Fruit fly (Drosophila melanogaster): ENCODE data around the gene CG17294.

CG17294 gene

dm6 chr2L:8362273-8362954, 14.4 kb upstream of the CG17294 start, which contains the start of gene CG7627 (continued):
- TF ChIP-seq zf30C (GFP tag; optimal IDR thresholded peaks at IDR 0.05) (no peak), prd (optimal IDR thresholded peaks at IDR 0.05) (no peak), prd (GFP tag; IDR thresholded peaks at IDR 0.05) (peak; percentile 81), lov (optimal IDR thresholded peaks at IDR 0.05) (no peak), lov (GFP tag; IDR thresholded peaks at IDR 0.05) (peak; percentile 68; the same call in 2 of the 3 replicates), lola (GFP tag; optimal IDR thresholded peaks at IDR 0.05) (peak in 1 of 3 experiments; percentile 43), YL-1 (GFP tag; optimal IDR thresholded peaks at IDR 0.05) (no peak), Ravus (GFP tag; IDR thresholded peaks at IDR 0.05) (peak; percentile 54), run (tag; optimal IDR thresholded peaks at IDR 0.05) (peak; percentile 35), Dip2 (GFP tag; IDR thresholded peaks at IDR 0.05) (no peak; the same call in 1 of the 2 replicates), bsh (GFP tag; optimal IDR thresholded peaks at IDR 0.05) (peak in 1 of 2 experiments; percentile 72), Dip3 (GFP tag; optimal IDR thresholded peaks at IDR 0.05) (peak; percentile 73), inv (GFP tag; IDR thresholded peaks at IDR 0.05; ENCODE audit: partially characterized antibody) (no peak), Side (GFP tag; optimal IDR thresholded peaks at IDR 0.05) (peak; percentile 70), Ptx1 (GFP tag; IDR thresholded peaks at IDR 0.05) (peak; percentile 83), croc (GFP tag; conservative IDR thresholded peaks at IDR 0.05) (peak; percentile 69), CkIIα-i1 (GFP tag; IDR thresholded peaks at IDR 0.05) (0 out of 2 replicates have a peak, but pooled peaks have one; percentile 37), klu (GFP tag; IDR thresholded peaks at IDR 0.05) (peak; percentile 25; the same call in 1 of the 2 replicates), CG12391 (tag; optimal IDR thresholded peaks at IDR 0.05) (peak; percentile 77), Adf1 (GFP tag; IDR thresholded peaks at IDR 0.05) (peak; percentile 68), Opbp (GFP tag; IDR thresholded peaks at IDR 0.05; ENCODE audit: partially characterized antibody) (no peak), Scr (GFP tag; IDR thresholded peaks at IDR 0.05; ENCODE audit: partially characterized antibody) (0 out of 2 replicates have a peak, but pooled peaks have one; percentile 26), CG4424 (GFP tag; optimal IDR thresholded peaks at IDR 0.05) (peak; percentile 82), fu2 (GFP tag; optimal IDR thresholded peaks at IDR 0.05) (peak; percentile 77), btn (GFP tag; optimal IDR thresholded peaks at IDR 0.05) (peak; percentile 19), CG30403 (GFP tag; optimal IDR thresholded peaks at IDR 0.05) (peak; percentile 83), pan (optimal IDR thresholded peaks at IDR 0.05) (no peak), pan (GFP tag; optimal IDR thresholded peaks at IDR 0.05 in 1 of 2, IDR thresholded peaks at IDR 0.05 in 1 of 2) (peak in 1 of 2 experiments; percentile 83), CG12071 (GFP tag; optimal IDR thresholded peaks at IDR 0.05) (peak; percentile 32), Rx (GFP tag; IDR thresholded peaks at IDR 0.05) (peak; percentile 60), MBD-R2 (GFP tag; IDR thresholded peaks at IDR 0.05) (no peak; the same call in 1 of the 2 replicates), CG15514 (GFP tag; optimal IDR thresholded peaks at IDR 0.05) (peak; percentile 53), repo (GFP tag; optimal IDR thresholded peaks at IDR 0.05) (peak; percentile 73), cato (GFP tag; optimal IDR thresholded peaks at IDR 0.05; ENCODE audit: borderline replicate concordance) (no peak), psq (GFP tag; optimal IDR thresholded peaks at IDR 0.05) (no peak), grn (GFP tag; optimal IDR thresholded peaks at IDR 0.05) (peak; percentile 3), onecut (GFP tag; IDR thresholded peaks at IDR 0.05) (peak; percentile 54), toy (GFP tag; IDR thresholded peaks at IDR 0.05) (peak; percentile 54; the same call in 1 of the 2 replicates), Fer2 (tag; optimal IDR thresholded peaks at IDR 0.05) (peak; percentile 58), sna (GFP tag; IDR thresholded peaks at IDR 0.05; ENCODE audit: partially characterized antibody) (no peak), ab (GFP tag; optimal IDR thresholded peaks at IDR 0.05) (peak; percentile 72), MESR4 (GFP tag; optimal IDR thresholded peaks at IDR 0.05) (no peak), CG17802 (tag; optimal IDR thresholded peaks at IDR 0.05) (peak; percentile 34), CG3847 (GFP tag; IDR thresholded peaks at IDR 0.05) (peak; percentile 74), wdn (GFP tag; IDR thresholded peaks at IDR 0.05) (peak; percentile 58), row (GFP tag; IDR thresholded peaks at IDR 0.05) (peak; percentile 94), br (optimal IDR thresholded peaks at IDR 0.05) (no peak), maf-S (GFP tag; optimal IDR thresholded peaks at IDR 0.05) (peak; percentile 43), CG14014 (GFP tag; IDR thresholded peaks at IDR 0.05) (peak; percentile 71), CG17186 (GFP tag; optimal IDR thresholded peaks at IDR 0.05) (no peak)
